Worm (Caenorhabditis elegans) whole organism, L3 larva: ENCODE data around the gene gst-6.

Experiments used
- R02D3.7 ChIP-seq: fragments of 150-350 bp; optimal IDR thresholded peaks from 2 replicates; lab custom pipeline; 2014; ENCODE audit warnings: missing biosample characterization, missing genetic modification characterization
- ZK546.5 ChIP-seq: sonication (generic microtip); optimal IDR thresholded peaks from 2 replicates; lab custom pipeline; 2017; ENCODE audit warnings: missing biosample characterization, missing genetic modification characterization
- aly-2 ChIP-seq: fragments of 150-350 bp; optimal IDR thresholded peaks from 2 replicates; lab custom pipeline; 2014; ENCODE audit warnings: missing biosample characterization, missing genetic modification characterization
- ama-1 ChIP-seq: fragments of 150-350 bp; optimal IDR thresholded peaks from 2 replicates; lab custom pipeline; 2018
- ceh-28 ChIP-seq: fragments of 150-350 bp; optimal IDR thresholded peaks from 2 replicates; lab custom pipeline; 2014; ENCODE audit warnings: missing biosample characterization, missing genetic modification reagents, missing genetic modification characterization
- ceh-82 ChIP-seq: fragments of 150-350 bp; optimal IDR thresholded peaks from 2 replicates; lab custom pipeline; 2014; ENCODE audit warnings: missing biosample characterization, missing genetic modification characterization
- egl-27 ChIP-seq: sonication (generic microtip); optimal IDR thresholded peaks from 4 replicates; lab custom pipeline; 2017; ENCODE audit warnings: missing biosample characterization, missing genetic modification reagents, missing genetic modification characterization
- egl-5 ChIP-seq: fragments of 150-350 bp; optimal IDR thresholded peaks from 2 replicates; lab custom pipeline; 2017; ENCODE audit warnings: missing biosample characterization, missing genetic modification reagents, missing genetic modification characterization, inconsistent platforms
- elt-1 ChIP-seq: fragments of 150-350 bp; optimal IDR thresholded peaks from 2 replicates; lab custom pipeline; 2014; ENCODE audit warnings: missing biosample characterization, missing genetic modification characterization
- elt-2 ChIP-seq: sonication (generic microtip); optimal IDR thresholded peaks from 2 replicates; lab custom pipeline; 2016; ENCODE audit warnings: missing genetic modification reagents, mild to moderate bottlenecking, missing genetic modification characterization, missing compliant biosample characterization
- elt-3 ChIP-seq, 3 experiments: fragments of 150-350 bp in 1 of 3; sonication (generic microtip) in 2 of 3; optimal IDR thresholded peaks; 2 replicates in 2 of 3; 4 replicates in 1 of 3; lab custom pipeline; 2014 to 2017; ENCODE audit warnings: missing biosample characterization in 3 of 3, missing genetic modification characterization in 3 of 3
- fkh-10 ChIP-seq: sonication (generic microtip); optimal IDR thresholded peaks from 2 replicates; lab custom pipeline; 2017; ENCODE audit warnings: missing biosample characterization, missing genetic modification reagents, missing genetic modification characterization
- fkh-2 ChIP-seq: fragments of 150-350 bp; optimal IDR thresholded peaks from 2 replicates; lab custom pipeline; 2014; ENCODE audit warnings: missing biosample characterization, missing genetic modification reagents, missing genetic modification characterization
- fos-1 ChIP-seq: fragments of 150-350 bp; optimal IDR thresholded peaks from 2 replicates; lab custom pipeline; 2014; ENCODE audit warnings: missing biosample characterization, missing genetic modification characterization
- hmg-11 ChIP-seq: sonication (generic microtip); optimal IDR thresholded peaks from 2 replicates; lab custom pipeline; 2016; ENCODE audit warnings: missing genetic modification characterization, missing compliant biosample characterization
- jun-1 ChIP-seq: fragments of 150-350 bp; optimal IDR thresholded peaks from 2 replicates; lab custom pipeline; 2014; ENCODE audit warnings: missing biosample characterization, missing genetic modification reagents, missing genetic modification characterization
- lin-15B ChIP-seq: fragments of 150-350 bp; optimal IDR thresholded peaks from 2 replicates; lab custom pipeline; 2014; ENCODE audit warnings: missing biosample characterization, missing genetic modification characterization
- lin-39 ChIP-seq: fragments of 150-350 bp; optimal IDR thresholded peaks from 2 replicates; lab custom pipeline; 2018; ENCODE audit warnings: missing biosample characterization, missing genetic modification reagents, missing genetic modification characterization
- lsy-12 ChIP-seq: sonication (generic microtip); optimal IDR thresholded peaks from 2 replicates; lab custom pipeline; 2016; ENCODE audit warnings: mild to moderate bottlenecking, missing genetic modification characterization, missing compliant biosample characterization
- mdl-1 ChIP-seq: fragments of 150-350 bp; optimal IDR thresholded peaks from 2 replicates; lab custom pipeline; 2014; ENCODE audit warnings: missing biosample characterization, missing genetic modification characterization
- mml-1 ChIP-seq: fragments of 150-350 bp; sonication (generic microtip); optimal IDR thresholded peaks from 3 replicates; lab custom pipeline; 2014; ENCODE audit warnings: missing biosample characterization, missing genetic modification characterization
- nfya-1 ChIP-seq: sonication (generic microtip); optimal IDR thresholded peaks from 2 replicates; lab custom pipeline; 2017; ENCODE audit warnings: missing genetic modification characterization, mild to moderate bottlenecking, missing compliant biosample characterization, antibody characterized with exemption, moderate library complexity; ENCODE audit not compliant: insufficient read depth
- nhr-12 ChIP-seq: fragments of 150-350 bp; optimal IDR thresholded peaks from 2 replicates; lab custom pipeline; 2014; ENCODE audit warnings: missing biosample characterization, missing genetic modification characterization
- nhr-23 ChIP-seq: fragments of 150-350 bp; optimal IDR thresholded peaks from 2 replicates; lab custom pipeline; 2014; ENCODE audit warnings: missing biosample characterization, missing genetic modification reagents, missing genetic modification characterization
- nhr-237 ChIP-seq: fragments of 150-350 bp; optimal IDR thresholded peaks from 2 replicates; lab custom pipeline; 2014; ENCODE audit warnings: missing biosample characterization, missing genetic modification characterization
- nhr-25 ChIP-seq: sonication (generic microtip); optimal IDR thresholded peaks from 2 replicates; lab custom pipeline; 2017; ENCODE audit warnings: missing biosample characterization, missing genetic modification characterization
- nhr-28 ChIP-seq: fragments of 150-350 bp; optimal IDR thresholded peaks from 2 replicates; lab custom pipeline; 2014; ENCODE audit warnings: missing biosample characterization, missing genetic modification characterization
- nhr-67 ChIP-seq: fragments of 150-350 bp; optimal IDR thresholded peaks from 2 replicates; lab custom pipeline; 2014; ENCODE audit warnings: missing biosample characterization, missing genetic modification characterization
- nhr-76 ChIP-seq: fragments of 150-350 bp; sonication (generic microtip); optimal IDR thresholded peaks from 5 replicates; lab custom pipeline; 2014; ENCODE audit warnings: missing biosample characterization, missing genetic modification characterization
- nhr-77 ChIP-seq: fragments of 150-350 bp; optimal IDR thresholded peaks from 2 replicates; lab custom pipeline; 2014; ENCODE audit warnings: missing biosample characterization, missing genetic modification characterization
- pha-4 ChIP-seq: fragments of 150-350 bp; optimal IDR thresholded peaks from 2 replicates; lab custom pipeline; 2014; ENCODE audit warnings: missing biosample characterization, missing genetic modification reagents, missing genetic modification characterization
- pqm-1 ChIP-seq: fragments of 150-350 bp; optimal IDR thresholded peaks from 2 replicates; lab custom pipeline; 2017; ENCODE audit warnings: missing biosample characterization, missing genetic modification characterization, inconsistent platforms
- sea-2 ChIP-seq: fragments of 150-350 bp; sonication (generic microtip); optimal IDR thresholded peaks from 4 replicates; lab custom pipeline; 2014; ENCODE audit warnings: missing biosample characterization, missing genetic modification reagents, missing genetic modification characterization
- skn-1 ChIP-seq: fragments of 150-350 bp; optimal IDR thresholded peaks from 2 replicates; lab custom pipeline; 2014; ENCODE audit warnings: missing biosample characterization, missing genetic modification characterization
- snpc-4 ChIP-seq: fragments of 150-350 bp; optimal IDR thresholded peaks from 2 replicates; lab custom pipeline; 2014; ENCODE audit warnings: missing biosample characterization, missing genetic modification characterization
- tbx-2 ChIP-seq: sonication (generic microtip); optimal IDR thresholded peaks from 2 replicates; lab custom pipeline; 2016; ENCODE audit warnings: mild to moderate bottlenecking, missing genetic modification characterization, missing compliant biosample characterization
- unc-39 ChIP-seq: sonication (generic microtip); optimal IDR thresholded peaks from 4 replicates; lab custom pipeline; 2017; ENCODE audit warnings: missing biosample characterization, missing genetic modification characterization
- unc-62 ChIP-seq: fragments of 150-350 bp; sonication (generic microtip); optimal IDR thresholded peaks from 4 replicates; lab custom pipeline; 2014; ENCODE audit warnings: missing biosample characterization, missing genetic modification reagents, missing genetic modification characterization
- zag-1 ChIP-seq: fragments of 150-350 bp; optimal IDR thresholded peaks from 2 replicates; lab custom pipeline; 2014; ENCODE audit warnings: missing biosample characterization, missing genetic modification characterization
- ztf-11 ChIP-seq: fragments of 150-350 bp; optimal IDR thresholded peaks from 2 replicates; lab custom pipeline; 2014; ENCODE audit warnings: missing biosample characterization, missing genetic modification characterization
- ztf-4 ChIP-seq: fragments of 150-350 bp; optimal IDR thresholded peaks from 2 replicates; lab custom pipeline; 2014; ENCODE audit warnings: missing biosample characterization, missing genetic modification characterization

gst-6 gene

DNA sequence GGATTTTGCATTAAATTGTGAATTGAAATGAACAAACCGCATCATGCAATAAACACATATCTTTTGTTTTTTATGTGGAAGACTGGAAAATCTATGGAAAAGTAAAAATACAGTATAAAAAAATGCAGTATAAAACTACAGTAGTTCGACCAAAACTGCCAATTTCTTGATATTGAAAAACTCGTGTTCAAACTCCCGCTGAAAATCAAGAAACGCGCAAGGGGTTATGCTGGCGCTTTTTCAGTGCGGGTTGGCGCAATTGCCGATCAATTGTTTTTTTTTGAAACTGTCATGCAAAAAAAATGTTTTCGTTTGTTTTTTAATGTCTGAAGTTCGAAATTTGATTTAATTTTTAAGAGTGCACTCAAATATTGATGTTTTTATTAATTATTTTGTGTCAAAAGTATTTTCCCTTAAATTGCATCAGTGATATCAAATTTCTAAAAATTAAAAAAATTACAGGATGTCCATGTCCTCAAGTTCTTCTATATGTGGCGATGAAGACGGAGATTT, 28.0 kb upstream of the gst-6 start, which contains the start of gene dnj-9 (continued):
- TF ChIP-seq elt-3 (tag; optimal IDR thresholded peaks at IDR 0.05; lab: Kevin White, UChicago) (no peak), nhr-237 (tag; lab: Kevin White, UChicago) (no peak), tbx-2 (tag; lab: Kevin White, UChicago) (peak; percentile 94), hmg-11 (tag; lab: Kevin White, UChicago) (peak; percentile 75), nhr-12 (no peak), egl-5 (peak; percentile 84), zag-1 (peak; percentile 40), mdl-1 (tag; lab: Kevin White, UChicago) (no peak), mml-1 (tag; lab: Kevin White, UChicago) (no peak), lsy-12 (peak; percentile 93), unc-62 (GFP tag; lab: Kevin White, UChicago) (peak; percentile 40), pha-4 (tag; lab: Kevin White, UChicago) (peak; percentile 97), R02D3.7 (peak; percentile 86)

DNA sequence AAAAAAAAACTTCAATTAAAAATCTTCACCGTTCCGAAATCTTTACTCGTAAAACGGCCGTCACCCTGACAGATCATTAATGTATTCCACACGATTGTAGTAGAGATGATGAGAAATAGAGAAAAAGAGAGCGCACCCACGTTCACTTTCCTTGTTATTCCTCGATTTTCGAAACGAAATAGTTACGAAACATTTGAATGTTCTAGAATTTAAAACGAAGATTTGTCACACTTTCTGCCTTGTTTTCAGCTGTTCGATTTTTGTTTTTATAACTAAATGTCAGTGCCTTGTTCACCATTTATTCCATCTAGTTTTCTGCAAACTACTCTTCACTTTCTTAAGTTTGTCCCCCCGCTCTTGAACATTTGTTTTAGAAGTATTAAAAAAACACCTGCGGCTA, 24.9 kb upstream of the gst-6 start:
- no peak for TF ChIP-seq lin-39 (tag; lab: Kevin White, UChicago)
- TF ChIP-seq unc-62 (GFP tag; lab: Kevin White, UChicago) = no peak
- no peak for TF ChIP-seq skn-1 (tag; lab: Kevin White, UChicago)
- TF ChIP-seq nhr-23 (tag; lab: Kevin White, UChicago) = no peak
- no peak for TF ChIP-seq nhr-76 (tag; lab: Kevin White, UChicago)
- TF ChIP-seq fkh-2 (tag; lab: Kevin White, UChicago) = no peak

ce11 chrII:4855489-4855888, 24.2 kb upstream of the gst-6 start:
- no peak for TF ChIP-seq nhr-77 (tag; lab: Kevin White, UChicago)
- TF ChIP-seq unc-39 = no peak
- TF ChIP-seq sea-2 (GFP tag; lab: Kevin White, UChicago) = no peak
- TF ChIP-seq ztf-11 (tag; lab: Kevin White, UChicago) = no peak
- TF ChIP-seq ceh-28 (tag; lab: Kevin White, UChicago) = no peak
- TF ChIP-seq nhr-76 (tag; lab: Kevin White, UChicago) = no peak
- peak; percentile 41 for TF ChIP-seq nfya-1 (tag; lab: Kevin White, UChicago)
- no peak for TF ChIP-seq ztf-4 (tag; lab: Kevin White, UChicago)
- no peak for TF ChIP-seq aly-2 (tag; lab: Kevin White, UChicago)
- no peak for TF ChIP-seq ZK546.5 (tag; lab: Kevin White, UChicago)
- TF ChIP-seq lin-15B (tag; lab: Kevin White, UChicago) = peak; percentile 2
- TF ChIP-seq nhr-28 = no peak
- TF ChIP-seq snpc-4 (tag; lab: Kevin White, UChicago) = peak; percentile 7
- no peak for TF ChIP-seq ama-1

DNA sequence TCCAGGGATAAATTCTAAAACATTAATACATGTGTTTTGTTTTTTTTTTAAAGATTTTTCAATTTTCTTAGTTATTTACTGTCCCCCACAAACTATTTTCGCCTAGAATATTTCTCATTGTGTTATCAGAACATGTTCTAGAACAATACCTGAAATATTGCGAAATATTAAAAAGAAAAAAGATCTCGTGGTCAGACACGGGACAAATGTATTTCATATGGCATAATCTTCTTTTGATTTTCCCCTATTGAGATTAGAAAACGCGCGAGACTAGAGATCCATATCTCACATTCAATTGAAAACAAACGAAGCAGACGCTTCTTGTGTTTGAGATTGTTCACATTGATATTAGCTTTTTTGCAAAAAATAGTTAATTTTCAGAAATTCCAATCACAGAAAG, 23.6 kb upstream of the gst-6 start:
- TF ChIP-seq elt-1 (peak; percentile 90), lin-15B (tag; lab: Kevin White, UChicago) (no peak), ztf-4 (tag; lab: Kevin White, UChicago) (no peak), elt-2 (peak; percentile 36), jun-1 (tag; lab: Kevin White, UChicago) (peak; percentile 10), nhr-23 (tag; lab: Kevin White, UChicago) (peak; percentile 40), nhr-25 (tag; lab: Kevin White, UChicago) (peak; percentile 54), tbx-2 (tag; lab: Kevin White, UChicago) (no peak), pha-4 (tag; lab: Kevin White, UChicago) (peak; percentile 1)

DNA sequence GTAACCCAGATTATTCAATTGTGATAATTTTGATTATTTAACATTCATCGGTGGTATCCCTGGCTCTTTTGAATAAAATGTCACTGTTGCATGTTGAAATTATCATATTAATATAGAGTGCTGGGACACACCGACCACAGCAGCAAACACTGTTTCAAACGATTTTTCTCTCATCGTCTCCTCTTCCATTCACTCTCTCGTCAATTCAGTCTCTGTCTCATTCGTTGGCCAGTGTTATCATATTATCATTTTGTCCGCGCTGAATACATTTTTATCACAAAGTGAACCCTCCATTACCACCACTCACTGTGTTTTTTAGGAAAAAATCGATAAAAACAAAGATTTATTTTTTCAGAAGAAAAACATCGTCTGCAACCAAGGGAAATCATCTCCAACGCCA, 22.6 kb upstream of the gst-6 start:
- TF ChIP-seq unc-39 (no peak), snpc-4 (tag; lab: Kevin White, UChicago) (no peak), lin-15B (tag; lab: Kevin White, UChicago) (no peak), ztf-11 (tag; lab: Kevin White, UChicago) (no peak), mdl-1 (tag; lab: Kevin White, UChicago) (no peak), ZK546.5 (tag; lab: Kevin White, UChicago) (no peak), elt-3 (tag; optimal IDR thresholded peaks at IDR 0.05; lab: Kevin White, UChicago) (no peak), sea-2 (GFP tag; lab: Kevin White, UChicago) (no peak), nfya-1 (tag; lab: Kevin White, UChicago) (peak; percentile 26), ceh-82 (tag; lab: Kevin White, UChicago) (no peak), nhr-67 (tag; lab: Kevin White, UChicago) (no peak), ama-1 (peak; percentile 69), nhr-77 (tag; lab: Kevin White, UChicago) (no peak), fos-1 (tag; lab: Kevin White, UChicago) (no peak), ztf-4 (tag; lab: Kevin White, UChicago) (no peak), nhr-237 (tag; lab: Kevin White, UChicago) (no peak), hmg-11 (tag; lab: Kevin White, UChicago) (no peak), ceh-28 (tag; lab: Kevin White, UChicago) (peak; percentile 10), fkh-10 (GFP tag; lab: Kevin White, UChicago) (no peak), aly-2 (tag; lab: Kevin White, UChicago) (no peak), nhr-28 (no peak), elt-1 (no peak), R02D3.7 (no peak), nhr-12 (no peak), pqm-1 (peak; percentile 25), egl-27 (tag; lab: Kevin White, UChicago) (no peak), elt-2 (peak; percentile 96), nhr-25 (tag; lab: Kevin White, UChicago) (peak; percentile 23), pha-4 (tag; lab: Kevin White, UChicago) (peak; percentile 4), lsy-12 (peak; percentile 36), zag-1 (no peak), fkh-2 (tag; lab: Kevin White, UChicago) (no peak)
